Worm (Caenorhabditis elegans) whole organism, L1 larva: Measurements from ENCODE around the gene C34C6.10.

Source experiments
- C04F5.9 ChIP-seq: sonication (generic microtip); optimal IDR thresholded peaks from 2 replicates; lab custom pipeline; 2016; ENCODE audit warnings: missing genetic modification characterization, missing compliant biosample characterization
- C34B4.2 ChIP-seq: sonication (generic microtip); optimal IDR thresholded peaks from 2 replicates; lab custom pipeline; 2017; ENCODE audit warnings: mild to moderate bottlenecking, missing genetic modification characterization, missing compliant biosample characterization
- Y116A8C.19 ChIP-seq: sonication (generic microtip); optimal IDR thresholded peaks from 2 replicates; lab custom pipeline; 2016; ENCODE audit warnings: missing compliant biosample characterization, missing genetic modification characterization, borderline replicate concordance
- aha-1 ChIP-seq: fragments of 150-350 bp; optimal IDR thresholded peaks from 2 replicates; lab custom pipeline; 2014; ENCODE audit warnings: missing biosample characterization, missing genetic modification characterization
- ceh-63 ChIP-seq: fragments of 200-800 bp; sonication (Bioruptor generic); optimal IDR thresholded peaks from 2 replicates; lab custom pipeline; 2018; ENCODE audit warnings: mild to moderate bottlenecking, missing genetic modification characterization, missing compliant biosample characterization
- ceh-82 ChIP-seq, 3 experiments: fragments of 150-350 bp in 1 of 3; sonication (generic microtip) in 2 of 3; optimal IDR thresholded peaks; 2 replicates each; lab custom pipeline; 2014 to 2017; ENCODE audit warnings: missing biosample characterization in 3 of 3, missing genetic modification characterization in 3 of 3
- ceh-90 ChIP-seq: sonication (generic microtip); optimal IDR thresholded peaks from 2 replicates; lab custom pipeline; 2016; ENCODE audit warnings: missing genetic modification characterization, missing compliant biosample characterization
- efl-1 ChIP-seq, 4 experiments: fragments of 150-350 bp; optimal IDR thresholded peaks in 3 of 4; peaks in 1 of 4; 1 replicate in 1 of 4; 2 replicates in 3 of 4; lab custom pipeline; 2014; ENCODE audit warnings: missing biosample characterization in 2 of 4, missing genetic modification characterization in 2 of 4, missing genetic modification reagents in 2 of 4
- efl-3 ChIP-seq: fragments of 200-800 bp; sonication (Bioruptor generic); optimal IDR thresholded peaks from 2 replicates; lab custom pipeline; 2018; ENCODE audit warnings: mild to moderate bottlenecking, missing genetic modification characterization, missing compliant biosample characterization
- egl-13 ChIP-seq: sonication (generic microtip); optimal IDR thresholded peaks from 2 replicates; lab custom pipeline; 2016; ENCODE audit warnings: missing genotype, missing genetic modification reagents, missing genetic modification characterization, missing compliant biosample characterization
- egl-27 ChIP-seq, 2 experiments: fragments of 150-350 bp in 1 of 2; sonication (generic microtip); optimal IDR thresholded peaks; 3 replicates each; lab custom pipeline; 2017 to 2018; ENCODE audit warnings: missing biosample characterization in 2 of 2, missing genetic modification characterization in 2 of 2, missing genetic modification reagents in 2 of 2
- elt-3 ChIP-seq, 6 experiments: fragments of 150-350 bp in 1 of 6; sonication (generic microtip); optimal IDR thresholded peaks; 2 replicates each; lab custom pipeline; 2017 to 2018; ENCODE audit warnings: missing biosample characterization in 6 of 6, missing genetic modification characterization in 6 of 6, inconsistent platforms in 1 of 6
- fkh-4 ChIP-seq: sonication (generic microtip); optimal IDR thresholded peaks from 2 replicates; lab custom pipeline; 2016; ENCODE audit warnings: missing compliant biosample characterization, missing genetic modification characterization, borderline replicate concordance
- fkh-8 ChIP-seq: sonication (generic microtip); optimal IDR thresholded peaks from 2 replicates; lab custom pipeline; 2016; ENCODE audit warnings: mild to moderate bottlenecking, missing genetic modification characterization, missing compliant biosample characterization
- fos-1 ChIP-seq: fragments of 150-350 bp; optimal IDR thresholded peaks from 2 replicates; lab custom pipeline; 2014; ENCODE audit warnings: missing biosample characterization, missing genetic modification characterization
- grh-1 ChIP-seq: fragments of 200-800 bp; sonication (Bioruptor generic); IDR thresholded peaks from 2 replicates; pipeline ENCODE4 v1.3.6; 2022; ENCODE audit warnings: missing genetic modification reagents, missing genetic modification characterization, missing compliant biosample characterization
- hlh-4 ChIP-seq: sonication (generic microtip); optimal IDR thresholded peaks from 2 replicates; lab custom pipeline; 2016; ENCODE audit warnings: mild to moderate bottlenecking, missing genetic modification characterization, missing compliant biosample characterization
- lin-13 ChIP-seq: fragments of 150-350 bp; optimal IDR thresholded peaks from 2 replicates; lab custom pipeline; 2014; ENCODE audit warnings: missing biosample characterization, missing genetic modification reagents, missing genetic modification characterization
- lin-14 ChIP-seq: fragments of 200-800 bp; sonication (Bioruptor generic); optimal IDR thresholded peaks from 2 replicates; lab custom pipeline; 2018; ENCODE audit warnings: mild to moderate bottlenecking, missing genetic modification characterization, moderate library complexity, missing compliant biosample characterization
- lin-39 ChIP-seq: fragments of 150-350 bp; optimal IDR thresholded peaks from 2 replicates; lab custom pipeline; 2014; ENCODE audit warnings: missing biosample characterization, missing genetic modification reagents, missing genetic modification characterization
- lsy-2 ChIP-seq, 2 experiments: fragments of 150-350 bp; optimal IDR thresholded peaks; 2 replicates each; lab custom pipeline; 2014; ENCODE audit warnings: missing biosample characterization in 2 of 2, missing genetic modification characterization in 2 of 2
- nhr-11 ChIP-seq: fragments of 150-350 bp; optimal IDR thresholded peaks from 2 replicates; lab custom pipeline; 2014; ENCODE audit warnings: missing biosample characterization, missing genetic modification characterization
- nhr-20 ChIP-seq: sonication (generic microtip); optimal IDR thresholded peaks from 2 replicates; lab custom pipeline; 2016; ENCODE audit warnings: mild to moderate bottlenecking, missing genetic modification characterization, missing compliant biosample characterization
- nhr-47 ChIP-seq: sonication (generic microtip); optimal IDR thresholded peaks from 2 replicates; lab custom pipeline; 2016; ENCODE audit warnings: mild to moderate bottlenecking, missing genetic modification characterization, moderate library complexity, missing compliant biosample characterization
- nhr-71 ChIP-seq: sonication (generic microtip); optimal IDR thresholded peaks from 2 replicates; lab custom pipeline; 2016; ENCODE audit warnings: mild to moderate bottlenecking, missing genetic modification characterization, moderate library complexity, missing compliant biosample characterization
- nhr-77 ChIP-seq: fragments of 150-350 bp; optimal IDR thresholded peaks from 2 replicates; lab custom pipeline; 2014; ENCODE audit warnings: missing biosample characterization, missing genetic modification characterization
- nhr-84 ChIP-seq: sonication (generic microtip); optimal IDR thresholded peaks from 2 replicates; lab custom pipeline; 2017; ENCODE audit warnings: missing biosample characterization, missing genetic modification characterization
- rnt-1 ChIP-seq: sonication (generic microtip); optimal IDR thresholded peaks from 2 replicates; lab custom pipeline; 2016; ENCODE audit warnings: mild to moderate bottlenecking, missing genetic modification characterization, moderate library complexity, missing compliant biosample characterization
- skn-1 ChIP-seq: fragments of 150-350 bp; optimal IDR thresholded peaks from 2 replicates; lab custom pipeline; 2014; ENCODE audit warnings: missing biosample characterization, missing genetic modification characterization
- snu-23 ChIP-seq: sonication (generic microtip); optimal IDR thresholded peaks from 2 replicates; lab custom pipeline; 2016; ENCODE audit warnings: missing genetic modification characterization, missing compliant biosample characterization
- sox-4 ChIP-seq: sonication (generic microtip); optimal IDR thresholded peaks from 2 replicates; lab custom pipeline; 2016; ENCODE audit warnings: missing genetic modification characterization, missing compliant biosample characterization
- sptf-1 ChIP-seq: fragments of 150-350 bp; optimal IDR thresholded peaks from 2 replicates; lab custom pipeline; 2014; ENCODE audit warnings: missing biosample characterization, missing genetic modification characterization
- sup-37 ChIP-seq: fragments of 200-800 bp; sonication (Bioruptor generic); optimal IDR thresholded peaks from 2 replicates; lab custom pipeline; 2018; ENCODE audit warnings: mild to moderate bottlenecking, missing genetic modification characterization, missing compliant biosample characterization
- swsn-7 ChIP-seq: sonication (generic microtip); optimal IDR thresholded peaks from 2 replicates; lab custom pipeline; 2016; ENCODE audit warnings: missing genetic modification characterization, missing compliant biosample characterization
- unc-98 ChIP-seq: fragments of 200-800 bp; sonication (Bioruptor generic); IDR thresholded peaks from 2 replicates; pipeline ENCODE4 v1.3.6; 2022; ENCODE audit warnings: missing genetic modification characterization, missing compliant biosample characterization

The C34C6.10 gene

ce11 chrII:8716231-8716878 is 20.7 kb upstream of the C34C6.10 start, which contains the start of the genes cyn-11 and T01B7.5 (continued):
- TF ChIP-seq sox-4 (tag; lab: Kevin White, UChicago) (no peak), efl-1 (optimal IDR thresholded peaks at IDR 0.05; lab: Kevin White, UChicago) (peak; percentile 32 to 36), efl-1 (GFP tag; optimal IDR thresholded peaks at IDR 0.05 in 1 of 2; lab: Kevin White, UChicago) (peak; percentile 25 to 86), lsy-2 (tag; optimal IDR thresholded peaks at IDR 0.05; lab: Kevin White, UChicago) (peak; percentile 27 to 54), fos-1 (tag; lab: Kevin White, UChicago) (no peak), aha-1 (tag; lab: Kevin White, UChicago) (no peak), egl-13 (tag; lab: Kevin White, UChicago) (no peak), nhr-71 (tag; lab: Kevin White, UChicago) (peak; percentile 23), unc-98 (GFP tag; lab: Robert Waterston, UW) (no peak), swsn-7 (tag; lab: Kevin White, UChicago) (peak; percentile 12), egl-27 (tag; optimal IDR thresholded peaks at IDR 0.05; lab: Kevin White, UChicago) (no peak), grh-1 (no peak), hlh-4 (tag; lab: Kevin White, UChicago) (no peak), lin-13 (GFP tag; lab: Kevin White, UChicago) (no peak), efl-3 (GFP tag; lab: Kevin White, UChicago) (no peak)

ce11 chrII:8714913-8715447 is 19.3 kb upstream of the C34C6.10 start, which contains the start of the genes rab-21 and T01B7.13:
Gene rab-21, minus strand, starts transcription at chrII:8715013.
Gene T01B7.13, plus strand, starts transcription at chrII:8715397.
- no peak for TF ChIP-seq fos-1 (tag; lab: Kevin White, UChicago)
- TF ChIP-seq elt-3 (tag; optimal IDR thresholded peaks at IDR 0.05; lab: Kevin White, UChicago) = no peak
- TF ChIP-seq C34B4.2 (tag; lab: Kevin White, UChicago) = no peak
- TF ChIP-seq efl-1 (optimal IDR thresholded peaks at IDR 0.05; lab: Kevin White, UChicago) = no peak
- no peak for TF ChIP-seq efl-1 (GFP tag; optimal IDR thresholded peaks at IDR 0.05 in 1 of 2; lab: Kevin White, UChicago)
- no peak for TF ChIP-seq sptf-1
- no peak for TF ChIP-seq nhr-77
- no peak for TF ChIP-seq lin-14 (GFP tag; lab: Kevin White, UChicago)
- no peak for TF ChIP-seq skn-1 (tag; lab: Kevin White, UChicago)
- TF ChIP-seq C04F5.9 (tag; lab: Kevin White, UChicago) = no peak
- TF ChIP-seq ceh-90 (tag; lab: Kevin White, UChicago) = no peak

ce11 chrII:8710317-8710716 is 14.6 kb upstream of the C34C6.10 start, which contains the start of gene srg-15:
Gene srg-15, minus strand, starts transcription at chrII:8710417.
- TF ChIP-seq nhr-11 (tag; lab: Kevin White, UChicago) (no peak), nhr-84 (tag; lab: Kevin White, UChicago) (no peak), skn-1 (tag; lab: Kevin White, UChicago) (no peak), fkh-8 (peak; percentile 56), ceh-63 (GFP tag; lab: Kevin White, UChicago) (no peak), unc-98 (GFP tag; lab: Robert Waterston, UW) (no peak), nhr-71 (tag; lab: Kevin White, UChicago) (peak; percentile 26), lin-13 (GFP tag; lab: Kevin White, UChicago) (no peak), fkh-4 (tag; lab: Kevin White, UChicago) (no peak), nhr-47 (tag; lab: Kevin White, UChicago) (peak; percentile 25)

- TF ChIP-seq Y116A8C.19 (no peak), fos-1 (tag; lab: Kevin White, UChicago) (no peak), efl-3 (GFP tag; lab: Kevin White, UChicago) (no peak), lin-14 (GFP tag; lab: Kevin White, UChicago) (peak; percentile 80), rnt-1 (tag; lab: Kevin White, UChicago) (peak; percentile 78), lsy-2 (tag; optimal IDR thresholded peaks at IDR 0.05; lab: Kevin White, UChicago) (peak; percentile 20 to 50), efl-1 (optimal IDR thresholded peaks at IDR 0.05; lab: Kevin White, UChicago) (no peak), efl-1 (GFP tag; optimal IDR thresholded peaks at IDR 0.05 in 1 of 2; lab: Kevin White, UChicago) (peak in 1 of 2 experiments; percentile 88), nhr-20 (peak; percentile 14), lin-39 (tag; lab: Kevin White, UChicago) (peak; percentile 65), snu-23 (GFP tag; lab: Kevin White, UChicago) (peak; percentile 14), nhr-71 (tag; lab: Kevin White, UChicago) (peak; percentile 79), egl-27 (tag; optimal IDR thresholded peaks at IDR 0.05; lab: Kevin White, UChicago) (no peak), ceh-82 (tag; optimal IDR thresholded peaks at IDR 0.05; lab: Kevin White, UChicago) (no peak), sup-37 (GFP tag; lab: Kevin White, UChicago) (no peak)
These were observed 11.3 kb upstream of the C34C6.10 start, which contains the start of gene cup-16 for ce11 chrII:8707024-8707423. Gene cup-16, plus strand, starts transcription at chrII:8707155.
